Worm (Caenorhabditis elegans) whole organism, young adult: Measurements from ENCODE around the gene let-756.
A peak's percentile ranks its signal among the peaks of the same experiment; 100 is the strongest.

Experiments
- F22D6.2 ChIP-seq: sonication (generic microtip); optimal IDR thresholded peaks from 2 replicates; lab custom pipeline; 2016; ENCODE audit warnings: mild to moderate bottlenecking, missing genetic modification characterization, missing compliant biosample characterization
- F23B12.7 ChIP-seq: sonication (generic microtip); optimal IDR thresholded peaks from 2 replicates; lab custom pipeline; 2017; ENCODE audit warnings: missing genetic modification characterization, mild to moderate bottlenecking, missing compliant biosample characterization, antibody characterized with exemption, moderate library complexity; ENCODE audit not compliant: insufficient read depth
- F33H1.4 ChIP-seq: fragments of 200-800 bp; sonication (Bioruptor generic); IDR thresholded peaks from 2 replicates; pipeline ENCODE4 v1.3.6; 2022; ENCODE audit warnings: missing genetic modification reagents, missing genetic modification characterization, missing compliant biosample characterization
- F39B2.1 ChIP-seq: fragments of 200-800 bp; sonication (Bioruptor generic); IDR thresholded peaks from 2 replicates; pipeline ENCODE4 v1.3.6; 2022; ENCODE audit warnings: missing genetic modification reagents, missing genetic modification characterization, missing compliant biosample characterization
- F49E8.2 ChIP-seq: sonication (generic microtip); optimal IDR thresholded peaks from 3 replicates; lab custom pipeline; 2017; ENCODE audit warnings: missing genetic modification characterization, mild to moderate bottlenecking, missing compliant biosample characterization, antibody characterized with exemption, moderate library complexity; ENCODE audit not compliant: insufficient read depth
- F55B11.4 ChIP-seq: sonication (generic microtip); optimal IDR thresholded peaks from 2 replicates; lab custom pipeline; 2016; ENCODE audit warnings: missing compliant biosample characterization, missing genetic modification characterization, borderline replicate concordance; ENCODE audit not compliant: insufficient read depth
- F57C9.4 ChIP-seq: sonication (generic microtip); optimal IDR thresholded peaks from 2 replicates; lab custom pipeline; 2017; ENCODE audit warnings: mild to moderate bottlenecking, missing genetic modification characterization, missing compliant biosample characterization
- Y53F4B.3 ChIP-seq: fragments of 200-800 bp; sonication (Bioruptor generic); IDR thresholded peaks from 2 replicates; pipeline ENCODE4 v1.3.6; 2022; ENCODE audit warnings: missing genetic modification reagents, missing genetic modification characterization, missing compliant biosample characterization
- Y95B8A.8 ChIP-seq: fragments of 200-800 bp; sonication (Bioruptor generic); IDR thresholded peaks from 2 replicates; pipeline ENCODE4 v1.3.6; 2022; ENCODE audit warnings: missing genetic modification reagents, missing genetic modification characterization, missing compliant biosample characterization
- aptf-3 ChIP-seq: fragments of 200-800 bp; sonication (Bioruptor generic); IDR thresholded peaks from 2 replicates; pipeline ENCODE4 v1.3.6; 2022; ENCODE audit warnings: missing genetic modification characterization, missing compliant biosample characterization
- bed-2 ChIP-seq: fragments of 200-800 bp; sonication (Bioruptor generic); IDR thresholded peaks from 2 replicates; pipeline ENCODE4 v1.3.6; 2022; ENCODE audit warnings: missing genetic modification reagents, missing genetic modification characterization, missing compliant biosample characterization
- ccch-3 ChIP-seq: fragments of 200-800 bp; sonication (Bioruptor generic); optimal IDR thresholded peaks from 2 replicates; lab custom pipeline; 2018; ENCODE audit warnings: mild to moderate bottlenecking, missing genetic modification characterization, missing compliant biosample characterization
- ceh-100 ChIP-seq: fragments of 200-800 bp; sonication (Bioruptor generic); IDR thresholded peaks from 2 replicates; pipeline ENCODE4 v1.3.6; 2022; ENCODE audit warnings: missing genetic modification reagents, missing genetic modification characterization, missing compliant biosample characterization
- ceh-79 ChIP-seq: sonication (generic microtip); optimal IDR thresholded peaks from 2 replicates; lab custom pipeline; 2017; ENCODE audit warnings: mild to moderate bottlenecking, missing genetic modification characterization, missing compliant biosample characterization
- die-1 ChIP-seq: sonication (generic microtip); optimal IDR thresholded peaks from 2 replicates; lab custom pipeline; 2016; ENCODE audit warnings: missing genotype, mild to moderate bottlenecking, missing genetic modification characterization, missing compliant biosample characterization
- dox-1 ChIP-seq: fragments of 200-800 bp; sonication (Bioruptor generic); IDR thresholded peaks from 2 replicates; pipeline ENCODE4 v1.3.6; 2022; ENCODE audit warnings: missing genetic modification reagents, missing genetic modification characterization, missing compliant biosample characterization
- dpl-1 ChIP-seq: fragments of 150-350 bp; optimal IDR thresholded peaks from 2 replicates; lab custom pipeline; 2014; ENCODE audit warnings: missing biosample characterization, missing genetic modification reagents, missing genetic modification characterization
- egrh-3 ChIP-seq: fragments of 200-800 bp; sonication (Bioruptor generic); IDR thresholded peaks from 2 replicates; pipeline ENCODE4 v1.3.6; 2022; ENCODE audit warnings: missing genetic modification reagents, missing genetic modification characterization, missing compliant biosample characterization
- ekl-4 ChIP-seq: fragments of 200-800 bp; sonication (Bioruptor generic); IDR thresholded peaks from 2 replicates; pipeline ENCODE4 v1.3.6; 2022; ENCODE audit warnings: missing genetic modification reagents, missing genetic modification characterization, missing compliant biosample characterization
- ets-4 ChIP-seq: fragments of 200-800 bp; sonication (Bioruptor generic); optimal IDR thresholded peaks from 2 replicates; lab custom pipeline; 2018; ENCODE audit warnings: mild to moderate bottlenecking, missing genetic modification characterization, missing compliant biosample characterization
- hrde-1 ChIP-seq: sonication (generic microtip); optimal IDR thresholded peaks from 2 replicates; lab custom pipeline; 2016; ENCODE audit warnings: missing genetic modification characterization, mild to moderate bottlenecking, missing compliant biosample characterization, moderate library complexity, missing genotype, missing genetic modification reagents, borderline replicate concordance
- lag-1 ChIP-seq: fragments of 200-800 bp; sonication (Bioruptor generic); IDR thresholded peaks from 2 replicates; pipeline ENCODE4 v1.3.6; 2022; ENCODE audit warnings: missing genetic modification reagents, missing genetic modification characterization, missing compliant biosample characterization
- let-526 ChIP-seq: fragments of 200-800 bp; sonication (Bioruptor generic); IDR thresholded peaks from 2 replicates; pipeline ENCODE4 v1.3.6; 2022; ENCODE audit warnings: missing genetic modification reagents, missing genetic modification characterization, missing compliant biosample characterization
- lin-26 ChIP-seq: fragments of 200-800 bp; sonication (Bioruptor generic); IDR thresholded peaks from 2 replicates; pipeline ENCODE4 v1.3.6; 2022; ENCODE audit warnings: missing genetic modification reagents, missing genetic modification characterization, missing compliant biosample characterization
- lin-40 ChIP-seq: sonication (generic microtip); optimal IDR thresholded peaks from 2 replicates; lab custom pipeline; 2016; ENCODE audit warnings: missing genetic modification characterization, mild to moderate bottlenecking, missing compliant biosample characterization, missing genotype, missing genetic modification reagents
- lin-54 ChIP-seq: fragments of 200-800 bp; sonication (Bioruptor generic); optimal IDR thresholded peaks from 2 replicates; lab custom pipeline; 2018; ENCODE audit warnings: mild to moderate bottlenecking, missing genetic modification characterization, missing compliant biosample characterization
- lsy-27 ChIP-seq: sonication (generic microtip); optimal IDR thresholded peaks from 2 replicates; lab custom pipeline; 2017; ENCODE audit warnings: missing genetic modification characterization, mild to moderate bottlenecking, missing compliant biosample characterization, antibody characterized with exemption, missing genotype, borderline replicate concordance; ENCODE audit not compliant: insufficient read depth
- madf-6 ChIP-seq: fragments of 200-800 bp; sonication (Bioruptor generic); IDR thresholded peaks from 2 replicates; pipeline ENCODE4 v1.3.6; 2022; ENCODE audit warnings: missing genetic modification reagents, missing genetic modification characterization, missing compliant biosample characterization
- mes-4 ChIP-seq: sonication (generic microtip); optimal IDR thresholded peaks from 2 replicates; lab custom pipeline; 2016; ENCODE audit warnings: missing genotype, missing genetic modification characterization, missing compliant biosample characterization
- mxl-1 ChIP-seq: sonication (generic microtip); optimal IDR thresholded peaks from 2 replicates; lab custom pipeline; 2016; ENCODE audit warnings: missing genetic modification characterization, missing compliant biosample characterization
- nhr-179 ChIP-seq: sonication (generic microtip); optimal IDR thresholded peaks from 2 replicates; lab custom pipeline; 2016; ENCODE audit warnings: mild to moderate bottlenecking, missing genetic modification characterization, missing compliant biosample characterization
- nhr-27 ChIP-seq: fragments of 200-800 bp; sonication (Bioruptor generic); optimal IDR thresholded peaks from 2 replicates; lab custom pipeline; 2018; ENCODE audit warnings: mild to moderate bottlenecking, missing genetic modification characterization, moderate library complexity, missing compliant biosample characterization
- nhr-80 ChIP-seq: sonication (generic microtip); optimal IDR thresholded peaks from 2 replicates; lab custom pipeline; 2016; ENCODE audit warnings: missing genetic modification characterization, missing compliant biosample characterization
- pha-4 ChIP-seq: fragments of 150-350 bp; sonication (generic microtip); optimal IDR thresholded peaks from 2 replicates; lab custom pipeline; 2014; ENCODE audit warnings: missing biosample characterization, missing genetic modification reagents, missing genetic modification characterization
- rcor-1 ChIP-seq: fragments of 200-800 bp; sonication (Bioruptor generic); IDR thresholded peaks from 2 replicates; pipeline ENCODE4 v1.3.6; 2022; ENCODE audit warnings: missing genetic modification reagents, missing genetic modification characterization, missing compliant biosample characterization
- rec-8 ChIP-seq, 2 experiments: sonication (generic microtip); optimal IDR thresholded peaks; 2 replicates each; lab custom pipeline; 2016; ENCODE audit warnings: mild to moderate bottlenecking in 2 of 2, missing genetic modification characterization in 2 of 2, missing genetic modification reagents in 2 of 2, missing genotype in 2 of 2, missing biosample characterization in 1 of 2, missing compliant biosample characterization in 1 of 2, moderate library complexity in 1 of 2
- repo-1 ChIP-seq: sonication (generic microtip); optimal IDR thresholded peaks from 2 replicates; lab custom pipeline; 2017; ENCODE audit warnings: mild to moderate bottlenecking, missing genetic modification characterization, missing compliant biosample characterization
- rpc-1 ChIP-seq, 2 experiments: fragments of 150-350 bp in 1 of 2; sonication (generic microtip) in 1 of 2; optimal IDR thresholded peaks; 2 replicates each; lab custom pipeline; 2014 to 2018; ENCODE audit warnings: missing biosample characterization in 1 of 2, missing genetic modification characterization in 1 of 2, missing genetic modification reagents in 1 of 2, missing genotype in 1 of 2
- sdz-38 ChIP-seq: sonication (generic microtip); optimal IDR thresholded peaks from 2 replicates; lab custom pipeline; 2016; ENCODE audit warnings: missing genotype, missing genetic modification characterization, missing compliant biosample characterization
- sea-2 ChIP-seq: fragments of 200-800 bp; sonication (Bioruptor generic); IDR thresholded peaks from 2 replicates; pipeline ENCODE4 v1.3.6; 2022; ENCODE audit warnings: missing genetic modification characterization, missing compliant biosample characterization
- snpc-1.1 ChIP-seq: sonication (generic microtip); optimal IDR thresholded peaks from 2 replicates; lab custom pipeline; 2017; ENCODE audit warnings: missing genetic modification characterization, mild to moderate bottlenecking, missing compliant biosample characterization, antibody characterized with exemption, moderate library complexity, missing genotype, missing genetic modification reagents; ENCODE audit not compliant: insufficient read depth
- somi-1 ChIP-seq: fragments of 200-800 bp; sonication (Bioruptor generic); optimal IDR thresholded peaks from 2 replicates; lab custom pipeline; 2018; ENCODE audit warnings: mild to moderate bottlenecking, missing genetic modification characterization, missing compliant biosample characterization
- sptf-2 ChIP-seq: fragments of 200-800 bp; sonication (Bioruptor generic); optimal IDR thresholded peaks from 2 replicates; lab custom pipeline; 2018; ENCODE audit warnings: mild to moderate bottlenecking, missing genetic modification characterization, missing compliant biosample characterization
- tlf-1 ChIP-seq: fragments of 200-800 bp; sonication (Bioruptor generic); optimal IDR thresholded peaks from 2 replicates; lab custom pipeline; 2018; ENCODE audit warnings: mild to moderate bottlenecking, missing genetic modification characterization, missing compliant biosample characterization
- zfh-2 ChIP-seq: fragments of 200-800 bp; sonication (Bioruptor generic); conservative IDR thresholded peaks from 2 replicates; pipeline ENCODE4 v1.3.6; 2022; ENCODE audit warnings: missing genetic modification reagents, missing genetic modification characterization, missing compliant biosample characterization
- ztf-25 ChIP-seq: fragments of 200-800 bp; sonication (Bioruptor generic); IDR thresholded peaks from 2 replicates; pipeline ENCODE4 v1.3.6; 2022; ENCODE audit warnings: missing genetic modification reagents, missing genetic modification characterization, missing compliant biosample characterization
- ztf-26 ChIP-seq: sonication (generic microtip); optimal IDR thresholded peaks from 2 replicates; lab custom pipeline; 2017; ENCODE audit warnings: missing genetic modification characterization, missing compliant biosample characterization
- ztf-6 ChIP-seq: fragments of 200-800 bp; sonication (Bioruptor generic); IDR thresholded peaks from 2 replicates; pipeline ENCODE4 v1.3.6; 2022; ENCODE audit warnings: missing genetic modification reagents, missing genetic modification characterization, missing compliant biosample characterization

The let-756 gene

DNA sequence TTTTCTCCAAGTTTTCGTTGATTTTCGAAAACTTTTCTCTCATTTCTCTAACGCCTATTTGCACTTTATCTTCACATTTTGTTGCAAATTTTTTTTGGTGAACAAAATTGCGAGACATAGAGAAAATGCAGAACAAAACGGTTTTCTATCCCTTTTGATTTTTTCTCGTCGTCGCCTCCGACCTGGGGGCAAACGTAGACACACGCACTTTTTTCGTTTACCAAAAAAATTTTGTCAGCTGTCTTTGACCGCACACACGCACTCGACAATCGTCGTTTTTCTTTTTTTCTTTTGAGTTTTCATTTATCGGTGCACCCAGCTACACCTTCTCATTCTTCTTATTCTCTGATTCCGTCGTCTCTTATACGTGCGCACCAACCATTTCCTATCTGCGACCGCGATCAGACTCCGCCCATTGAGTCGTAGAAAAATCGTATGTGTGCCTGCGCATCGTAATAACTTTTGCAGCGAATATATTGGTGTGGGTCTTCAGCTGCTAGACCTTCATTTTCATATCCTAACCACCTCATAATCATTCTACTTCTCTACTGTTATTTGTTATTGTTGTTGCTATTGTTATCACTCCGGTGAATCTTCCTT lies 44.5 kb upstream of the let-756 start:
- TF ChIP-seq lsy-27 (tag; lab: Kevin White, UChicago) (no peak), F33H1.4 (no peak), dpl-1 (no peak), aptf-3 (GFP tag; lab: Robert Waterston, UW) (no peak), nhr-80 (tag; lab: Kevin White, UChicago) (peak; percentile 58), mes-4 (tag; lab: Kevin White, UChicago) (no peak), sptf-2 (GFP tag; lab: Kevin White, UChicago) (no peak), madf-6 (no peak), F55B11.4 (no peak), ztf-25 (no peak), somi-1 (GFP tag; lab: Kevin White, UChicago) (peak; percentile 65), rec-8 (tag; optimal IDR thresholded peaks at IDR 0.05; lab: Kevin White, UChicago) (no peak), F22D6.2 (tag; lab: Kevin White, UChicago) (no peak), F23B12.7 (tag; lab: Kevin White, UChicago) (no peak), sea-2 (no peak), F49E8.2 (tag; lab: Kevin White, UChicago) (no peak), hrde-1 (no peak), lin-54 (GFP tag; lab: Kevin White, UChicago) (no peak), mxl-1 (tag; lab: Kevin White, UChicago) (no peak), lag-1 (no peak), zfh-2 (no peak), Y95B8A.8 (GFP tag; lab: Robert Waterston, UW) (no peak), ccch-3 (GFP tag; lab: Kevin White, UChicago) (no peak), nhr-179 (tag; lab: Kevin White, UChicago) (no peak), F57C9.4 (tag; lab: Kevin White, UChicago) (no peak), tlf-1 (GFP tag; lab: Kevin White, UChicago) (no peak), repo-1 (tag; lab: Kevin White, UChicago) (peak; percentile 24), nhr-27 (tag; lab: Kevin White, UChicago) (no peak), dox-1 (no peak), snpc-1.1 (tag; lab: Kevin White, UChicago) (no peak), egrh-3 (GFP tag; lab: Robert Waterston, UW) (no peak), ekl-4 (GFP tag; lab: Robert Waterston, UW) (no peak), F39B2.1 (GFP tag; lab: Robert Waterston, UW) (no peak), bed-2 (no peak), ztf-26 (tag; lab: Kevin White, UChicago) (peak; percentile 61), ceh-79 (tag; lab: Kevin White, UChicago) (no peak), rpc-1 (optimal IDR thresholded peaks at IDR 0.05; lab: Kevin White, UChicago) (no peak), rpc-1 (tag; optimal IDR thresholded peaks at IDR 0.05; lab: Kevin White, UChicago) (no peak), lin-40 (peak; percentile 53), Y53F4B.3 (no peak), ets-4 (GFP tag; lab: Kevin White, UChicago) (no peak), ztf-6 (GFP tag; lab: Robert Waterston, UW) (no peak), rcor-1 (GFP tag; lab: Robert Waterston, UW) (no peak), sdz-38 (tag; lab: Kevin White, UChicago) (no peak), let-526 (GFP tag; lab: Robert Waterston, UW) (no peak), ceh-100 (GFP tag; lab: Robert Waterston, UW) (no peak), pha-4 (tag; lab: Kevin White, UChicago) (no peak), die-1 (tag; lab: Kevin White, UChicago) (no peak), lin-26 (0 out of 2 replicates have a peak, but pooled peaks have one; percentile 28)
